Worm (Caenorhabditis elegans) whole organism, L1 larva: ENCODE data around the gene oac-49.

Source experiments
- blmp-1 ChIP-seq: fragments of 150-350 bp; optimal IDR thresholded peaks from 2 replicates; lab custom pipeline; 2014; ENCODE audit warnings: missing biosample characterization, missing genetic modification characterization
- hlh-17 ChIP-seq: fragments of 200-800 bp; sonication (Bioruptor generic); optimal IDR thresholded peaks from 2 replicates; lab custom pipeline; 2018; ENCODE audit warnings: missing genetic modification characterization, mild to moderate bottlenecking, missing compliant biosample characterization, moderate library complexity, borderline replicate concordance
- lin-14 ChIP-seq: fragments of 200-800 bp; sonication (Bioruptor generic); optimal IDR thresholded peaks from 2 replicates; lab custom pipeline; 2018; ENCODE audit warnings: mild to moderate bottlenecking, missing genetic modification characterization, moderate library complexity, missing compliant biosample characterization
- mdl-1 ChIP-seq, 2 experiments: fragments of 150-350 bp; optimal IDR thresholded peaks; 2 replicates each; lab custom pipeline; 2014 to 2017; ENCODE audit warnings: missing biosample characterization in 2 of 2, missing genetic modification characterization in 2 of 2, inconsistent platforms in 1 of 2
- nhr-11 ChIP-seq: fragments of 150-350 bp; optimal IDR thresholded peaks from 2 replicates; lab custom pipeline; 2014; ENCODE audit warnings: missing biosample characterization, missing genetic modification characterization
- nhr-77 ChIP-seq: fragments of 150-350 bp; optimal IDR thresholded peaks from 2 replicates; lab custom pipeline; 2014; ENCODE audit warnings: missing biosample characterization, missing genetic modification characterization
- rnt-1 ChIP-seq: sonication (generic microtip); optimal IDR thresholded peaks from 2 replicates; lab custom pipeline; 2016; ENCODE audit warnings: mild to moderate bottlenecking, missing genetic modification characterization, moderate library complexity, missing compliant biosample characterization
- snpc-4 ChIP-seq: fragments of 150-350 bp; optimal IDR thresholded peaks from 2 replicates; lab custom pipeline; 2014; ENCODE audit warnings: missing biosample characterization, missing genetic modification characterization
- tbx-2 ChIP-seq: sonication (generic microtip); optimal IDR thresholded peaks from 2 replicates; lab custom pipeline; 2016; ENCODE audit warnings: missing genetic modification characterization, missing compliant biosample characterization

DNA sequence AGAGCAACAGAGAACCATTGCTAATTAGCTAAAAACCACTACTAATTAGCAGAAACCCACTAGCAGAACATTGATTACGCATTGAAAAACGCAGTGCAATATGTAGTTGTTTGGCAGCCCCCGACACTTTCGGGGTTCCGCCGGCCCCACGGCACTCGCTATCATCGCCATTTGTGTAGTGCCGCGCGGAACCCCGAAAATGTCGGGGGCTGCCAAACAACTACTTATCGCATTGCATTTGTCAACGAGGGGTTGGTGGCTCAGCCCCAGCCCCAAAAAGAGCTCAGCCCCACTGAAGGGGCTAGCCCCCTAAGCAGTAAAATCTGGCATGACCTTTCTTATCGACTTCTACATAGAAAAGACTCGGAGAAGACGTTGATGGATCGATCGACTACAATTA lies 41.6 kb downstream of the oac-49 start:
- TF ChIP-seq nhr-77 (tag; lab: Kevin White, UChicago) (no peak), mdl-1 (tag; optimal IDR thresholded peaks at IDR 0.05; lab: Kevin White, UChicago) (no peak), hlh-17 (no peak), tbx-2 (tag; lab: Kevin White, UChicago) (no peak), rnt-1 (tag; lab: Kevin White, UChicago) (no peak), lin-14 (no peak), blmp-1 (tag; lab: Kevin White, UChicago) (no peak), snpc-4 (tag; lab: Kevin White, UChicago) (no peak), nhr-11 (tag; lab: Kevin White, UChicago) (no peak)
